Fruit fly (Drosophila melanogaster): ENCODE data around the gene zfh2.
A peak's percentile ranks its signal among the peaks of the same experiment; 100 is the strongest.

zfh2 gene

dm6 chr4:508405-508955, 6.9 kb downstream of the zfh2 start:
- TF ChIP-seq svp (GFP tag) (no peak), CG32006 (GFP tag; optimal IDR thresholded peaks at IDR 0.05) (no peak), CG8119 (GFP tag; IDR thresholded peaks at IDR 0.05) (no peak), CG34406 (GFP tag; optimal IDR thresholded peaks at IDR 0.05) (no peak), dsx (GFP tag; optimal IDR thresholded peaks at IDR 0.05; ENCODE audit: poor library complexity, severe bottlenecking) (peak; percentile 38), CG7368 (GFP tag; optimal IDR thresholded peaks at IDR 0.05) (peak; percentile 10), CG11762 (GFP tag; optimal IDR thresholded peaks at IDR 0.05; ENCODE audit: insufficient read depth) (no peak), spab (GFP tag; optimal IDR thresholded peaks at IDR 0.05) (no peak), vri (GFP tag; optimal IDR thresholded peaks at IDR 0.05) (no peak), acj6 (GFP tag; optimal IDR thresholded peaks at IDR 0.05) (no peak), CG1621 (tag; optimal IDR thresholded peaks at IDR 0.05) (peak; percentile 15), ss (GFP tag; optimal IDR thresholded peaks at IDR 0.05) (peak in 1 of 2 experiments; percentile 55), fd59A (GFP tag; optimal IDR thresholded peaks at IDR 0.05) (no peak), Sox14 (GFP tag; optimal IDR thresholded peaks at IDR 0.05) (peak; percentile 19), Lpt (GFP tag; optimal IDR thresholded peaks at IDR 0.05) (peak; percentile 10), CG6792 (GFP tag; optimal IDR thresholded peaks at IDR 0.05) (no peak)

- peak; percentile 28 for TF ChIP-seq Eip78C (GFP tag)
- no peak for TF ChIP-seq Met (GFP tag; optimal IDR thresholded peaks at IDR 0.05)
- no peak for TF ChIP-seq CG4318 (GFP tag; optimal IDR thresholded peaks at IDR 0.05)
- TF ChIP-seq fkh (GFP tag; optimal IDR thresholded peaks at IDR 0.05): peak; percentile 65
- peak in 1 of 2 experiments; percentile 24 for TF ChIP-seq ss (GFP tag; optimal IDR thresholded peaks at IDR 0.05)
These were observed 8.2 kb downstream of the zfh2 start for dm6 chr4:509853-510252.

- no peak for TF ChIP-seq CG4318 (GFP tag; optimal IDR thresholded peaks at IDR 0.05)
- no peak for TF ChIP-seq CG8632 (GFP tag; optimal IDR thresholded peaks at IDR 0.05)
- no peak for TF ChIP-seq Hr4 (GFP tag; optimal IDR thresholded peaks at IDR 0.05)
- peak; percentile 22 for TF ChIP-seq Eip75B (GFP tag; optimal IDR thresholded peaks at IDR 0.05)
- no peak for TF ChIP-seq CG16779 (tag; optimal IDR thresholded peaks at IDR 0.05)
- peak; percentile 66; the same call in 2 of the 3 replicates for TF ChIP-seq CG6163 (GFP tag; IDR thresholded peaks at IDR 0.05)
- TF ChIP-seq CG1621 (tag; optimal IDR thresholded peaks at IDR 0.05): peak; percentile 35
- TF ChIP-seq Lpt (GFP tag; optimal IDR thresholded peaks at IDR 0.05): peak; percentile 8
- peak; percentile 11 for TF ChIP-seq CG9139 (GFP tag; optimal IDR thresholded peaks at IDR 0.05)
- no peak for TF ChIP-seq Ets21C (GFP tag; optimal IDR thresholded peaks at IDR 0.05)
- no peak for TF ChIP-seq lz (GFP tag; optimal IDR thresholded peaks at IDR 0.05)
- TF ChIP-seq CG6808 (GFP tag; optimal IDR thresholded peaks at IDR 0.05): no peak
- TF ChIP-seq ss (GFP tag; optimal IDR thresholded peaks at IDR 0.05): peak; percentile 42 to 67
- no peak for TF ChIP-seq CG34406 (GFP tag; optimal IDR thresholded peaks at IDR 0.05)
- TF ChIP-seq esn (GFP tag; optimal IDR thresholded peaks at IDR 0.05): no peak
- TF ChIP-seq fd85E (GFP tag; optimal IDR thresholded peaks at IDR 0.05): no peak
- no peak for TF ChIP-seq OdsH (GFP tag; optimal IDR thresholded peaks at IDR 0.05)
- peak; percentile 44 for TF ChIP-seq CG6854 (GFP tag; optimal IDR thresholded peaks at IDR 0.05)
- TF ChIP-seq Eip78C (GFP tag): peak; percentile 55
- TF ChIP-seq Sox102F (GFP tag; optimal IDR thresholded peaks at IDR 0.05): no peak
- TF ChIP-seq Sox14 (GFP tag; optimal IDR thresholded peaks at IDR 0.05): peak; percentile 62
- peak; percentile 45 for TF ChIP-seq dsx (GFP tag; optimal IDR thresholded peaks at IDR 0.05; ENCODE audit: poor library complexity, severe bottlenecking)
These were observed 17.9 kb downstream of the zfh2 start for dm6 chr4:519421-519987.

dm6 chr4:554758-555157, 53.1 kb downstream of the zfh2 start:
- no peak for TF ChIP-seq eg (GFP tag; IDR thresholded peaks at IDR 0.05)
- TF ChIP-seq Hr39 (GFP tag; optimal IDR thresholded peaks at IDR 0.05): no peak
- no peak for TF ChIP-seq lz (GFP tag; optimal IDR thresholded peaks at IDR 0.05)
- no peak for TF ChIP-seq CG1621 (tag; optimal IDR thresholded peaks at IDR 0.05)
- no peak for TF ChIP-seq dac (GFP tag; optimal IDR thresholded peaks at IDR 0.05)
- TF ChIP-seq ss (GFP tag; optimal IDR thresholded peaks at IDR 0.05): no peak
- no peak for TF ChIP-seq CG8319 (GFP tag; optimal IDR thresholded peaks at IDR 0.05)
- no peak for TF ChIP-seq CG8119 (GFP tag; IDR thresholded peaks at IDR 0.05)
- TF ChIP-seq Smox (GFP tag; optimal IDR thresholded peaks at IDR 0.05): no peak
- TF ChIP-seq pdm3 (GFP tag; optimal IDR thresholded peaks at IDR 0.05): no peak
- TF ChIP-seq topi (GFP tag; optimal IDR thresholded peaks at IDR 0.05): no peak
- TF ChIP-seq fd85E (GFP tag; optimal IDR thresholded peaks at IDR 0.05): no peak

Measured in whole organism, prepupa.